Worm (Caenorhabditis elegans): ENCODE measurements around the gene T03F7.6.

T03F7.6 gene

DNA sequence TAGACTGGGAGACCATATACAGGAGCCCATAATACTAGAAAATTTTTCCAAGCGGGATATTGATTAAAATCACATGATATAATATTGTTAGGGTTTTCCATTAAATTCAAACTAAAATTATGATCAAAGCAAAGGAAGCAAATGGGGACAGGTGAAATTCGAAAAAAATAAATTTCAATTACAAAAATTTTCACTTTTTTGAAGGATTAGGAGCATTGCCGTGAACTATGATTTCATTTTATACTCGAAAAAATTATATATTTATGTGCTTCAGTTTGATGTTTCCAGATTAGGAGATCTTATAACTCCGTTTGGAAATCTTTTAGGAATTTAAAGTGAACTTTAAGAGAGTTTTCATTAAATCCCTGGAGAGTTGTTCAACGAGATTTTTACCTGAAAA lies 33.9 kb upstream of the T03F7.6 start, which contains the start of gene F07B10.7:
Gene F07B10.7, minus strand, starts transcription at position 101 of the 400 bp plus-strand sequence.
- no peak for TF ChIP-seq ama-1 (optimal IDR thresholded peaks at IDR 0.05)
- no peak for TF ChIP-seq tra-4 (tag; optimal IDR thresholded peaks at IDR 0.05)
- TF ChIP-seq sea-1 (GFP tag; conservative IDR thresholded peaks at IDR 0.05), result no peak
- no peak for TF ChIP-seq pes-1 (GFP tag; IDR thresholded peaks at IDR 0.05)
- TF ChIP-seq aly-1 (tag; optimal IDR thresholded peaks at IDR 0.05), result no peak
- no peak for TF ChIP-seq hnd-1 (tag; optimal IDR thresholded peaks at IDR 0.05)
- no peak for TF ChIP-seq hmg-4 (GFP tag; optimal IDR thresholded peaks at IDR 0.05)
- no peak for TF ChIP-seq ceh-36 (tag; optimal IDR thresholded peaks at IDR 0.05)
- TF ChIP-seq F13C5.2 (tag; optimal IDR thresholded peaks at IDR 0.05), result no peak
- no peak for TF ChIP-seq ets-7 (tag; optimal IDR thresholded peaks at IDR 0.05)
- no peak for TF ChIP-seq B0310.2 (tag; optimal IDR thresholded peaks at IDR 0.05)

DNA sequence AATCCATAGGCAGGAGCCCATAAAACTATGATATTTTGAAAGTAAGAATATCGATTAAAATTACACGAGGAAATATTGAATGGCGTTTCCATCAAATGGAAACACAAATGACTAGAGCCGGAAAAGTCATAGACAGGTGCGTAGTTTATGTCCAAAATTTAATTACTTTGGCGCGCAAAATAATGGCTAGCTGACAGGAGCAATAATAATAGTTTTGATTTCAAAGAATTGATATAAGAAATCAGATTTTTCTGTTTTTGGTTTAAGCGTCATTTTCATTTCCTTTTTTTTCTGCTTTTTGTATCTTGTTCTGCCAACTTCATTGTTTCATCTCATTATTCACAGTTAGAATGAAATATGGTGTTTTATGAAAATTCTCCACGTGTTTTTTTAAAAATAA lies 31.5 kb upstream of the T03F7.6 start, which contains the start of gene F07B10.4:
Gene F07B10.4, minus strand, starts transcription at position 101 of the 400 bp plus-strand sequence.
- TF ChIP-seq B0310.2 (tag; optimal IDR thresholded peaks at IDR 0.05) (no peak), tbx-11 (GFP tag; IDR thresholded peaks at IDR 0.05) (no peak), hmbx-1 (tag; optimal IDR thresholded peaks at IDR 0.05) (no peak), ceh-36 (tag; optimal IDR thresholded peaks at IDR 0.05) (no peak), scrt-1 (GFP tag; IDR thresholded peaks at IDR 0.05) (no peak), pes-1 (GFP tag; IDR thresholded peaks at IDR 0.05) (no peak), ets-7 (tag; optimal IDR thresholded peaks at IDR 0.05) (no peak), tra-4 (tag; optimal IDR thresholded peaks at IDR 0.05) (no peak), ceh-13 (GFP tag; optimal IDR thresholded peaks at IDR 0.05) (no peak), aly-1 (tag; optimal IDR thresholded peaks at IDR 0.05) (no peak), hmg-4 (GFP tag; optimal IDR thresholded peaks at IDR 0.05) (no peak), hnd-1 (tag; optimal IDR thresholded peaks at IDR 0.05) (no peak), F13C5.2 (tag; optimal IDR thresholded peaks at IDR 0.05) (no peak), sea-1 (GFP tag; conservative IDR thresholded peaks at IDR 0.05) (no peak), flt-1 (GFP tag; IDR thresholded peaks at IDR 0.05) (no peak), ama-1 (optimal IDR thresholded peaks at IDR 0.05) (no peak), tbx-37 (GFP tag; conservative IDR thresholded peaks at IDR 0.05) (no peak)

DNA sequence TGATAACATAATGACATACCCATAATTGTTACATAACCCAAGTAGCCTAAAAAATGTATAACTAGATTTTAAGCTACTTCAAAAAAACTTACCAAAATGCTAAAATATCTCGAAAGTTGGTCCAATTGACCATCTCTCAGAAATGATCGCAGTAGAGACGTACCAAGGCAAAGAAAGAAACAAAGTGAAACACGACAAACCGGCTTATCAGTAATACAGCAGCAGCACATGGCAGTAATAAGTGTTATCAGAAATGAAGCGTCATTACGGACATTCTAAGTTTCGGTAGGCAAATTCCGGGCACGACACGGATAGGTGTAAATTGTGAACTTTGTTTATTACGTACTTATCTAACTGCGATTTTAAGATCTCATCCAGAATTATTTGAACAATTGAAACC lies 29.0 kb upstream of the T03F7.6 start, which contains the start of gene cln-3.1:
Gene cln-3.1, minus strand, starts transcription at position 171 of the 400 bp plus-strand sequence.
- TF ChIP-seq flt-1 (GFP tag; IDR thresholded peaks at IDR 0.05), result no peak
- no peak for TF ChIP-seq hnd-1 (tag; optimal IDR thresholded peaks at IDR 0.05)
- TF ChIP-seq pes-1 (GFP tag; IDR thresholded peaks at IDR 0.05), result no peak
- TF ChIP-seq scrt-1 (GFP tag; IDR thresholded peaks at IDR 0.05), result no peak
- TF ChIP-seq hmg-4 (GFP tag; optimal IDR thresholded peaks at IDR 0.05), result no peak
- no peak for TF ChIP-seq ets-7 (tag; optimal IDR thresholded peaks at IDR 0.05)
- TF ChIP-seq B0310.2 (tag; optimal IDR thresholded peaks at IDR 0.05), result no peak
- no peak for TF ChIP-seq tbx-37 (GFP tag; conservative IDR thresholded peaks at IDR 0.05)
- TF ChIP-seq ceh-13 (GFP tag; optimal IDR thresholded peaks at IDR 0.05), result no peak
- no peak for TF ChIP-seq aly-1 (tag; optimal IDR thresholded peaks at IDR 0.05)
- TF ChIP-seq hmbx-1 (tag; optimal IDR thresholded peaks at IDR 0.05), result no peak
- TF ChIP-seq F13C5.2 (tag; optimal IDR thresholded peaks at IDR 0.05), result no peak
- TF ChIP-seq ama-1 (optimal IDR thresholded peaks at IDR 0.05), result no peak
- no peak for TF ChIP-seq tbx-11 (GFP tag; IDR thresholded peaks at IDR 0.05)

DNA sequence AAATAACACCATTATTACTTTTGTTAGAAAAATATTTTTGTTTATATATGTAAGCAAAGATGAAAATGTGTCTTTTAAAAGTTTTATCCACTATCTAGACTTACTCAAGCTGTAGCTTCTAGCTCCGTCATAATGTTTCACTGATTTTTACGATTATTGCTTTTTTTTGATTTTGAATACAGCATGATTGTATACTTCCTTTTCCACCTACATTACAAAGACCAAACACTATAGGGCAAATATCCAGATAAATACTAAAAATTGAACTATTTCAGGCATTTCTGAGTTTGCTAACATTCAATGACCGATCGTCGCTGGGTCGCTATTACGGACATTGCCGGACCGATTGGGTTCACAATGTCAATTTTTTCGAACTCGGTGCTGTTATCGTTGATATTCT lies 27.8 kb upstream of the T03F7.6 start, which contains the start of gene str-116:
Gene str-116, plus strand, starts transcription at position 301 of the 400 bp plus-strand sequence.
- no peak for TF ChIP-seq hmg-4 (GFP tag; optimal IDR thresholded peaks at IDR 0.05)
- TF ChIP-seq ceh-36 (tag; optimal IDR thresholded peaks at IDR 0.05), result no peak
- no peak for TF ChIP-seq flt-1 (GFP tag; IDR thresholded peaks at IDR 0.05)
- no peak for TF ChIP-seq tbx-11 (GFP tag; IDR thresholded peaks at IDR 0.05)
- no peak for TF ChIP-seq B0310.2 (tag; optimal IDR thresholded peaks at IDR 0.05)

DNA sequence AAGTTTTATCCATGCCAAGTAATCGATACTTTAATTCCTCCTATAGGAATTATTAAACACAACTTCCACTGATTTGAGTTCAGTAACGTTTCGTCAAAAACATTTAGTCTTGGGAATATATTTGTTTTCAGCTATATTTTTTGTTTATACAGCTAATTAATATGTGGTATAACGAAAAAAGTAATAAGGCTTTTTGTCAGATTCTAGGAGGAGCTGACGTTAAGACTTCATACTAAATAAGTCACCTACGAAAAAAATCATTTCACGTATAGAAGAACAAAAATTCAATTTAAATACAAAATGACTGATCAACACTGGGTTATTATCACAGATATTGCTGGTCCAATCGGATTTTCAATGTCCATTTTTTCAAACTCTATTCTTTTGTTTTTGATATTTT lies 25.7 kb upstream of the T03F7.6 start, which contains the start of gene str-115:
Gene str-115, plus strand, starts transcription at position 301 of the 400 bp plus-strand sequence.
- TF ChIP-seq aly-1 (tag; optimal IDR thresholded peaks at IDR 0.05), result no peak

DNA sequence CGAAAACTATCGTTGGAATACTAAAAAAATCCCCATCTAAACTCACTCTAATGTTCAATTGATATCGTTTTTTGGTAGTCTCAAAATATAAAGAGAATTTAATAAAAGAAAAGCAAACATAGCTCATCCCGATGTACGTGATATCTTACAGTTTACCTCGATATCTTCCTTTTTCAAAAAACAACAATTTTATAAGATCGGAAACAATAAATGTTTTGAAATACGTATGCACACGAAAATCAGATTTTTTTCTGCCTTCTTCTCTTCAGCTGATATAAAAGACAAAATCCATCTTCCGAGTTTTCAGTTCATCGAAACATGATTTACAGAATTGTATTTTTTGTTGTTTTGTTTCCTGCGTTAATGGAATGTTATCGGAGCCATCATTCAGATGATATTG lies 23.4 kb upstream of the T03F7.6 start, which contains the start of gene clec-222:
Gene clec-222, plus strand, starts transcription at position 301 of the 400 bp plus-strand sequence.
- TF ChIP-seq ceh-36 (tag; optimal IDR thresholded peaks at IDR 0.05) (no peak), tra-4 (tag; optimal IDR thresholded peaks at IDR 0.05) (no peak), B0310.2 (tag; optimal IDR thresholded peaks at IDR 0.05) (no peak), hmbx-1 (tag; optimal IDR thresholded peaks at IDR 0.05) (no peak), ceh-13 (GFP tag; optimal IDR thresholded peaks at IDR 0.05) (no peak), tbx-37 (GFP tag; conservative IDR thresholded peaks at IDR 0.05) (no peak), F13C5.2 (tag; optimal IDR thresholded peaks at IDR 0.05) (no peak), flt-1 (GFP tag; IDR thresholded peaks at IDR 0.05) (no peak), ets-7 (tag; optimal IDR thresholded peaks at IDR 0.05) (no peak), pes-1 (GFP tag; IDR thresholded peaks at IDR 0.05) (no peak), hnd-1 (tag; optimal IDR thresholded peaks at IDR 0.05) (no peak), sea-1 (GFP tag; conservative IDR thresholded peaks at IDR 0.05) (no peak), aly-1 (tag; optimal IDR thresholded peaks at IDR 0.05) (no peak)

DNA sequence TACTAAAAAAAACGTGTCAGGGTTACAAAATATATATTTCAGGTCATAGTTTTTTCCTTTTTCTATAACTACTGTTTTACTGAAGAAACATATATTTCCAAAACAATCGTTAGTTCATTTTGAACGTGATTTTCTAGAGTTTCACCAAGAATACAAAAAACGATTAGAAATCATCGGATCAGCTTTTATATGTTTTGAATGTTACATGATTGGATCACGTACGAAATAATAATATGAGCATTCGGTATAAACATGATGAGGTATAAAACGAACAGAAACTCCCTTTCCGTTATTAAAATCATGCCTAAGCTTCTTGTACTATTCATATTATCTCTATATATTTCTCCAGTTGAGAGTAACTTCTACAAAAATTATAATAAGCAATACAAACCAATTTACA lies 21.6 kb upstream of the T03F7.6 start, which contains the start of gene clec-223:
Gene clec-223, plus strand, starts transcription at position 301 of the 400 bp plus-strand sequence.
- TF ChIP-seq flt-1 (GFP tag; IDR thresholded peaks at IDR 0.05), result no peak
- TF ChIP-seq ceh-36 (tag; optimal IDR thresholded peaks at IDR 0.05), result no peak
- TF ChIP-seq B0310.2 (tag; optimal IDR thresholded peaks at IDR 0.05), result no peak
- TF ChIP-seq tbx-37 (GFP tag; conservative IDR thresholded peaks at IDR 0.05), result no peak
- TF ChIP-seq pes-1 (GFP tag; IDR thresholded peaks at IDR 0.05), result no peak
- no peak for TF ChIP-seq aly-1 (tag; optimal IDR thresholded peaks at IDR 0.05)
- no peak for TF ChIP-seq tbx-11 (GFP tag; IDR thresholded peaks at IDR 0.05)
- no peak for TF ChIP-seq ama-1 (optimal IDR thresholded peaks at IDR 0.05)
- TF ChIP-seq ets-7 (tag; optimal IDR thresholded peaks at IDR 0.05), result no peak
- no peak for TF ChIP-seq hnd-1 (tag; optimal IDR thresholded peaks at IDR 0.05)
- no peak for TF ChIP-seq sea-1 (GFP tag; conservative IDR thresholded peaks at IDR 0.05)
- TF ChIP-seq hmg-4 (GFP tag; optimal IDR thresholded peaks at IDR 0.05), result no peak
- TF ChIP-seq scrt-1 (GFP tag; IDR thresholded peaks at IDR 0.05), result no peak
- TF ChIP-seq tra-4 (tag; optimal IDR thresholded peaks at IDR 0.05), result no peak
